Worm (Caenorhabditis elegans) whole organism, L4 larva: ENCODE data around the gene hrg-6.

Experiments used
- F10B5.3 ChIP-seq: sonication (generic microtip); optimal IDR thresholded peaks from 2 replicates; lab custom pipeline; 2016; ENCODE audit warnings: mild to moderate bottlenecking, missing genetic modification characterization, missing compliant biosample characterization
- F44E2.7 ChIP-seq: fragments of 200-800 bp; sonication (Bioruptor generic); IDR thresholded peaks from 2 replicates; pipeline ENCODE4 v2.1.2; 2022; ENCODE audit warnings: missing genetic modification characterization, missing compliant biosample characterization
- T20F7.1 ChIP-seq: fragments of 200-800 bp; sonication (Bioruptor generic); optimal IDR thresholded peaks from 2 replicates; lab custom pipeline; 2018; ENCODE audit warnings: mild to moderate bottlenecking, missing genetic modification characterization, missing compliant biosample characterization
- T26A8.4 ChIP-seq: fragments of 200-800 bp; sonication (Bioruptor generic); IDR thresholded peaks from 2 replicates; pipeline ENCODE4 v1.3.6; 2022; ENCODE audit warnings: missing genetic modification characterization, missing compliant biosample characterization
- ZK337.2 ChIP-seq: fragments of 200-800 bp; sonication (Bioruptor generic); IDR thresholded peaks from 2 replicates; pipeline ENCODE4 v1.3.6; 2022; ENCODE audit warnings: missing genetic modification reagents, missing genetic modification characterization, missing compliant biosample characterization
- arid-1 ChIP-seq: fragments of 200-800 bp; sonication (Bioruptor generic); conservative IDR thresholded peaks from 2 replicates; pipeline ENCODE4 v1.3.6; 2022; ENCODE audit warnings: missing genetic modification reagents, missing genetic modification characterization, missing compliant biosample characterization
- attf-4 ChIP-seq: sonication (generic microtip); optimal IDR thresholded peaks from 3 replicates; lab custom pipeline; 2017; ENCODE audit warnings: missing biosample characterization, missing genetic modification characterization
- ceh-20 ChIP-seq: fragments of 200-800 bp; sonication (Bioruptor generic); IDR thresholded peaks from 2 replicates; pipeline ENCODE4 v1.3.6; 2022; ENCODE audit warnings: missing genetic modification reagents, missing genetic modification characterization, missing compliant biosample characterization
- ceh-44 ChIP-seq: fragments of 200-800 bp; sonication (Bioruptor generic); IDR thresholded peaks from 2 replicates; pipeline ENCODE4 v1.3.6; 2022; ENCODE audit warnings: missing genetic modification reagents, missing genetic modification characterization, missing compliant biosample characterization
- ceh-82 ChIP-seq: sonication (generic microtip); optimal IDR thresholded peaks from 2 replicates; lab custom pipeline; 2017; ENCODE audit warnings: missing biosample characterization, missing genetic modification characterization
- daf-12 ChIP-seq: fragments of 150-350 bp; optimal IDR thresholded peaks from 2 replicates; lab custom pipeline; 2014; ENCODE audit warnings: missing biosample characterization, missing genetic modification reagents, missing genetic modification characterization
- daf-16 ChIP-seq, 3 experiments: sonication (generic microtip); optimal IDR thresholded peaks; 2 replicates each; lab custom pipeline; 2016 to 2017; ENCODE audit warnings: missing genetic modification characterization in 3 of 3, missing genetic modification reagents in 3 of 3, mild to moderate bottlenecking in 2 of 3, missing compliant biosample characterization in 2 of 3, missing biosample characterization in 1 of 3, moderate library complexity in 1 of 3
- dmd-6 ChIP-seq: fragments of 200-800 bp; sonication (Bioruptor generic); IDR thresholded peaks from 2 replicates; pipeline ENCODE4 v1.3.6; 2022; ENCODE audit warnings: missing genetic modification reagents, missing genetic modification characterization, missing compliant biosample characterization
- dpl-1 ChIP-seq: fragments of 150-350 bp; optimal IDR thresholded peaks from 2 replicates; lab custom pipeline; 2014; ENCODE audit warnings: missing biosample characterization, missing genetic modification reagents, missing genetic modification characterization
- duxl-1 ChIP-seq: sonication (generic microtip); optimal IDR thresholded peaks from 2 replicates; lab custom pipeline; 2016; ENCODE audit warnings: mild to moderate bottlenecking, missing genetic modification characterization, moderate library complexity, missing compliant biosample characterization; ENCODE audit not compliant: poor library complexity
- dve-1 ChIP-seq: sonication (generic microtip); optimal IDR thresholded peaks from 2 replicates; lab custom pipeline; 2017; ENCODE audit warnings: antibody characterized with exemption, mild to moderate bottlenecking, missing genetic modification characterization, missing compliant biosample characterization; ENCODE audit not compliant: insufficient read depth
- egl-27 ChIP-seq: sonication (generic microtip); optimal IDR thresholded peaks from 3 replicates; lab custom pipeline; 2017; ENCODE audit warnings: missing biosample characterization, missing genetic modification reagents, missing genetic modification characterization
- hlh-11 ChIP-seq: fragments of 200-800 bp; sonication (Bioruptor generic); optimal IDR thresholded peaks from 2 replicates; lab custom pipeline; 2018; ENCODE audit warnings: mild to moderate bottlenecking, missing genetic modification characterization, missing compliant biosample characterization
- hlh-30 ChIP-seq: sonication (generic microtip); optimal IDR thresholded peaks from 2 replicates; lab custom pipeline; 2017; ENCODE audit warnings: antibody characterized with exemption, mild to moderate bottlenecking, missing genetic modification characterization, missing compliant biosample characterization; ENCODE audit not compliant: insufficient read depth
- hmg-1.1 ChIP-seq: fragments of 200-800 bp; sonication (Bioruptor generic); IDR thresholded peaks from 2 replicates; pipeline ENCODE4 v1.3.6; 2022; ENCODE audit warnings: missing genetic modification reagents, missing genetic modification characterization, missing compliant biosample characterization
- jun-1 ChIP-seq: fragments of 150-350 bp; optimal IDR thresholded peaks from 2 replicates; lab custom pipeline; 2014; ENCODE audit warnings: missing biosample characterization, missing genetic modification reagents, missing genetic modification characterization
- lim-7 ChIP-seq: fragments of 200-800 bp; sonication (Bioruptor generic); IDR thresholded peaks from 2 replicates; pipeline ENCODE4 v1.3.6; 2022; ENCODE audit warnings: missing genetic modification characterization, missing compliant biosample characterization
- lin-38 ChIP-seq: fragments of 200-800 bp; sonication (Bioruptor generic); IDR thresholded peaks from 2 replicates; pipeline ENCODE4 v1.3.6; 2022; ENCODE audit warnings: missing genetic modification reagents, missing genetic modification characterization, missing compliant biosample characterization
- lsy-2 ChIP-seq, 2 experiments: fragments of 150-350 bp in 1 of 2; sonication (generic microtip) in 1 of 2; optimal IDR thresholded peaks; 2 replicates each; lab custom pipeline; 2014 to 2017; ENCODE audit warnings: missing biosample characterization in 2 of 2, missing genetic modification characterization in 2 of 2
- madf-5 ChIP-seq, 2 experiments: fragments of 200-800 bp; sonication (Bioruptor generic); IDR thresholded peaks; 2 replicates each; pipeline ENCODE4 v1.3.6; 2022; ENCODE audit warnings: missing compliant biosample characterization in 2 of 2, missing genetic modification characterization in 2 of 2
- madf-9 ChIP-seq: fragments of 200-800 bp; sonication (Bioruptor generic); conservative IDR thresholded peaks from 2 replicates; pipeline ENCODE4 v1.3.6; 2022; ENCODE audit warnings: missing genetic modification reagents, missing genetic modification characterization, missing compliant biosample characterization
- mdl-1 ChIP-seq, 2 experiments: fragments of 150-350 bp in 1 of 2; sonication (generic microtip) in 1 of 2; optimal IDR thresholded peaks; 2 replicates each; lab custom pipeline; 2014 to 2017; ENCODE audit warnings: missing biosample characterization in 2 of 2, missing genetic modification characterization in 2 of 2
- mdt-29 ChIP-seq: fragments of 200-800 bp; sonication (Bioruptor generic); IDR thresholded peaks from 2 replicates; pipeline ENCODE4 v1.3.6; 2022; ENCODE audit warnings: missing genetic modification reagents, missing genetic modification characterization, missing compliant biosample characterization
- mep-1 ChIP-seq: fragments of 150-350 bp; sonication (generic microtip); optimal IDR thresholded peaks from 3 replicates; lab custom pipeline; 2014; ENCODE audit warnings: missing biosample characterization, missing genetic modification characterization
- mxl-3 ChIP-seq: fragments of 200-800 bp; sonication (Bioruptor generic); optimal IDR thresholded peaks from 2 replicates; lab custom pipeline; 2018; ENCODE audit warnings: mild to moderate bottlenecking, missing genetic modification characterization, missing compliant biosample characterization
- nhr-10 ChIP-seq: fragments of 150-350 bp; optimal IDR thresholded peaks from 2 replicates; lab custom pipeline; 2014; ENCODE audit warnings: missing biosample characterization, missing genetic modification characterization
- nhr-11 ChIP-seq: fragments of 150-350 bp; optimal IDR thresholded peaks from 2 replicates; lab custom pipeline; 2014; ENCODE audit warnings: missing biosample characterization, missing genetic modification characterization
- nhr-28 ChIP-seq: fragments of 150-350 bp; optimal IDR thresholded peaks from 2 replicates; lab custom pipeline; 2014; ENCODE audit warnings: missing biosample characterization, missing genetic modification characterization
- nhr-48 ChIP-seq: sonication (generic microtip); optimal IDR thresholded peaks from 2 replicates; lab custom pipeline; 2016; ENCODE audit warnings: mild to moderate bottlenecking, missing genetic modification characterization, missing compliant biosample characterization
- nhr-6 ChIP-seq: fragments of 150-350 bp; optimal IDR thresholded peaks from 2 replicates; lab custom pipeline; 2014; ENCODE audit warnings: missing biosample characterization, missing genetic modification characterization
- nhr-76 ChIP-seq: fragments of 150-350 bp; optimal IDR thresholded peaks from 2 replicates; lab custom pipeline; 2014; ENCODE audit warnings: missing biosample characterization, missing genetic modification characterization
- pqm-1 ChIP-seq: sonication (generic microtip); optimal IDR thresholded peaks from 2 replicates; lab custom pipeline; 2017; ENCODE audit warnings: missing biosample characterization, missing genetic modification characterization
- rbr-2 ChIP-seq: sonication (generic microtip); optimal IDR thresholded peaks from 2 replicates; lab custom pipeline; 2016; ENCODE audit warnings: missing genotype, missing genetic modification characterization, missing compliant biosample characterization
- tra-1 ChIP-seq: fragments of 200-800 bp; sonication (Bioruptor generic); IDR thresholded peaks from 2 replicates; pipeline ENCODE4 v1.3.6; 2022; ENCODE audit warnings: missing genetic modification reagents, missing genetic modification characterization, missing compliant biosample characterization
- unc-62 ChIP-seq, 3 experiments: fragments of 150-350 bp in 1 of 3; sonication (generic microtip); optimal IDR thresholded peaks in 2 of 3; peaks in 1 of 3; 1 replicate in 1 of 3; 2 replicates in 2 of 3; lab custom pipeline; 2014 to 2017; ENCODE audit warnings: missing biosample characterization in 3 of 3, missing genetic modification characterization in 3 of 3, missing genetic modification reagents in 3 of 3, missing genotype in 1 of 3
- vab-7 ChIP-seq: fragments of 200-800 bp; sonication (Bioruptor generic); IDR thresholded peaks from 2 replicates; pipeline ENCODE4 v1.3.6; 2022; ENCODE audit warnings: missing genetic modification reagents, missing genetic modification characterization, missing compliant biosample characterization
- zip-11 ChIP-seq: fragments of 200-800 bp; sonication (Bioruptor generic); IDR thresholded peaks from 2 replicates; pipeline ENCODE4 v1.3.6; 2022; ENCODE audit warnings: missing genetic modification characterization, missing compliant biosample characterization

hrg-6 gene

DNA sequence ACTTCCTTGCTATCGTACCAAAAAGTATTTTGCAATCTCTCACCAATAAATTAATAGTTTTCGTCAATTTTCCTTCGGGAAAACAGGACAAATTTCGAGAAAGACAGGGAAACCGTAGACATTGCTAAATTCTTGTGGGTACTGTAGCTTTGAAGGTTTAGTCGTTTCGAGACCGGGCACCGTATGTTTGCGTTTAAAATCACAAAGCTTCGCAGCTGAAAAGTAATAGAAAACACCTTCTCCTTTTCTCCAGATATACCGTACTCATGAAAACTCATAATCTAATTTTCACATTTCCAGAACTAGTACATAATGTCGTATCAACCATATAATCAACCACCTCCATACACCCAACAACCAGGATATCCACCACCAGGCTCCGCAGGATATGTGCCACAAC is 23.4 kb upstream of the hrg-6 start, which contains the start of gene F13H10.6:
TSS of gene F13H10.6 (plus strand) at position 301 of the 400 bp plus-strand sequence.
- TF ChIP-seq unc-62 (GFP tag; optimal IDR thresholded peaks at IDR 0.05 in 1 of 2; lab: Kevin White, UChicago) (peak in 1 of 2 experiments; percentile 64), unc-62 (tag; optimal IDR thresholded peaks at IDR 0.05; lab: Kevin White, UChicago) (no peak), hmg-1.1 (GFP tag; lab: Robert Waterston, UW) (no peak)

DNA sequence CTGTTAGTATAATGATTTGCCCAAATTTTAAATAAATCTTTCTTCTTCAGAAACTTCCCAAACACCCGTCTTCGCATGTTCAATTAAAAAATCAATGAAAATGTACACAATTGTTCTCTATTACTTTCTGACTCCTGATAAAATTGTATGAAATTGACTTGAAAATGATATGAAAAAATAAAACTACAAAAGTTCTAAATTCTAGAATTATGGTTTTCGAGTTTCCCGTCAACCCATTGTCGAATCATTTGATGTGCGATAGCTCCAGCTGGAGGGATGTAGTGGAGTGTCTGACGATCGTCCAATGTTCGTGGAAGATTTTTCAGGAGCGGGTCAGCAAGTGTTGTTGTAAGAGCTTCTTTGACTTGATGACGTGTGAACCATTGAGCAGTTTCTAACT is 22.5 kb upstream of the hrg-6 start:
- TF ChIP-seq vab-7 (GFP tag; lab: Robert Waterston, UW), result no peak
- TF ChIP-seq egl-27, result no peak
- TF ChIP-seq unc-62 (GFP tag; optimal IDR thresholded peaks at IDR 0.05 in 1 of 2; lab: Kevin White, UChicago), result peak in 1 of 2 experiments; percentile 96
- TF ChIP-seq unc-62 (tag; optimal IDR thresholded peaks at IDR 0.05; lab: Kevin White, UChicago), result no peak
- TF ChIP-seq T26A8.4 (GFP tag; lab: Robert Waterston, UW), result 0 out of 2 replicates have a peak, but pooled peaks have one; percentile 7
- TF ChIP-seq madf-5 (GFP tag; IDR thresholded peaks at IDR 0.05; lab: Robert Waterston, UW), result no peak
- no peak for TF ChIP-seq nhr-28 (tag; lab: Kevin White, UChicago)

DNA sequence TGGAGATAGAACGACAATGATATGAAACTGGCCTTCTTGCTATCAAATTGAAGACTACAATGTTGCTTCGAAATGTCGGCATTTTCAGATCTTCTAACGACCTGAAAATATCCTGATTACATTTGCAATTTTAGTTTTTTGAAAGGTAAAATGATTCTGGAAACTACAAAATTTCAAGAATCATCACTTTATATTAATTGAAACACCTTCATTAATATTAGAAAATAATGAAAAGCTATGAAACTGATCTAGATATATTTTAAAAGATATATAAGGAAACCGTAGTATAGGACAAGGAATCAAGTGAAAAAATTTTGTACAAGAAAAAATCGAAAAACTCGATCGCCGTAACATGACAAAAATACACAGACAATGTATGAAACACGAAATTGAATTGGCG is 20.5 kb upstream of the hrg-6 start, which contains the start of gene ndx-9:
TSS of gene ndx-9 (minus strand) at position 101 of the 400 bp plus-strand sequence.
- TF ChIP-seq lin-38 (GFP tag; lab: Robert Waterston, UW), result peak; percentile 32; the same call in 1 of the 2 replicates
- no peak for TF ChIP-seq F44E2.7 (GFP tag; lab: Robert Waterston, UW)

DNA sequence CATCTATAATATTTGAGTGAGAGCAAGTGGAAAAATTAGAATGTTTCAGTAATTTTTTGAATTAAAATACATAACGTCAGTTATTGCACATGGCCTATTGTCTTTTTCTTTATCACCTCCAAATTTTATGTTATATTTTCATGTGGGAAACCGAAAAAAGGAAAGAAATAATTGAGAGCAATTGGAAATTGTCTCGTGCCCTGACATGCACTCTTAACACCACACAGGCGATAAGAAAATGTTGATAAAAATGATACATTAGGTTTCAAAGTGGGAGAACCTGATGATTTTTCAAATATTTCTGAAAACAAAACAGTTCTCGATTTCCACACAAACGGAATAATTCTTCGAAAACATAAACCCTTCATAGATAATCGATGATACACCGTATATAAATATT is 16.5 kb upstream of the hrg-6 start, which contains the start of gene F13H10.3:
TSS of gene F13H10.3 (minus strand) at position 73 of the 400 bp plus-strand sequence.
- TF ChIP-seq rbr-2 (tag; lab: Kevin White, UChicago) (no peak), ceh-44 (GFP tag; lab: Robert Waterston, UW) (no peak), F10B5.3 (tag; lab: Kevin White, UChicago) (no peak), nhr-6 (tag; lab: Kevin White, UChicago) (no peak), ceh-20 (GFP tag; lab: Robert Waterston, UW) (no peak), pqm-1 (tag; lab: Kevin White, UChicago) (peak; percentile 92), mdt-29 (GFP tag; lab: Robert Waterston, UW) (no peak), mxl-3 (GFP tag; lab: Kevin White, UChicago) (peak; percentile 40), T20F7.1 (GFP tag; lab: Kevin White, UChicago) (peak; percentile 35), lim-7 (GFP tag; lab: Robert Waterston, UW) (no peak), madf-9 (GFP tag; lab: Robert Waterston, UW) (no peak), daf-12 (tag; lab: Kevin White, UChicago) (no peak), madf-5 (GFP tag; IDR thresholded peaks at IDR 0.05; lab: Robert Waterston, UW) (no peak), dmd-6 (GFP tag; lab: Robert Waterston, UW) (peak; percentile 75), nhr-76 (tag; lab: Kevin White, UChicago) (no peak), tra-1 (GFP tag; lab: Robert Waterston, UW) (0 out of 2 replicates have a peak, but pooled peaks have one; percentile 16), hmg-1.1 (GFP tag; lab: Robert Waterston, UW) (no peak), nhr-10 (no peak), mdl-1 (tag; optimal IDR thresholded peaks at IDR 0.05; lab: Kevin White, UChicago) (peak in 1 of 2 experiments; percentile 78), nhr-48 (tag; lab: Kevin White, UChicago) (no peak), daf-16 (GFP tag; optimal IDR thresholded peaks at IDR 0.05; lab: Kevin White, UChicago) (no peak), daf-16 (tag; optimal IDR thresholded peaks at IDR 0.05; lab: Kevin White, UChicago) (peak; percentile 75), jun-1 (tag; lab: Kevin White, UChicago) (no peak), unc-62 (GFP tag; optimal IDR thresholded peaks at IDR 0.05 in 1 of 2; lab: Kevin White, UChicago) (no peak), unc-62 (tag; optimal IDR thresholded peaks at IDR 0.05; lab: Kevin White, UChicago) (no peak), dve-1 (tag; lab: Kevin White, UChicago) (peak; percentile 68), hlh-11 (tag; lab: Kevin White, UChicago) (peak; percentile 72), nhr-28 (tag; lab: Kevin White, UChicago) (peak; percentile 61), mep-1 (tag; lab: Kevin White, UChicago) (peak; percentile 38), dpl-1 (GFP tag; lab: Kevin White, UChicago) (peak; percentile 6), nhr-11 (no peak), lin-38 (GFP tag; lab: Robert Waterston, UW) (0 out of 2 replicates have a peak, but pooled peaks have one; percentile 13), ceh-82 (no peak), arid-1 (GFP tag; lab: Robert Waterston, UW) (0 out of 2 replicates have a peak, but pooled peaks have one; percentile 32), hlh-30 (tag; lab: Kevin White, UChicago) (peak; percentile 59), lsy-2 (tag; optimal IDR thresholded peaks at IDR 0.05; lab: Kevin White, UChicago) (no peak), attf-4 (tag; lab: Kevin White, UChicago) (no peak), duxl-1 (tag; lab: Kevin White, UChicago) (peak; percentile 20), zip-11 (no peak), ZK337.2 (GFP tag; lab: Robert Waterston, UW) (no peak)
